Worm (Caenorhabditis elegans) whole organism, L4/young adult: ENCODE results near the gene ccz-1.

Experiments
- W03F9.2 ChIP-seq: fragments of 150-350 bp; optimal IDR thresholded peaks from 2 replicates; lab custom pipeline; 2014; ENCODE audit warnings: missing biosample characterization, missing genetic modification characterization
- dao-5 ChIP-seq: sonication (generic microtip); optimal IDR thresholded peaks from 2 replicates; lab custom pipeline; 2016; ENCODE audit warnings: missing genotype, missing genetic modification characterization, moderate library complexity, missing compliant biosample characterization
- him-1 ChIP-seq: sonication (generic microtip); optimal IDR thresholded peaks from 2 replicates; lab custom pipeline; 2016; ENCODE audit warnings: missing genotype, missing genetic modification reagents, missing genetic modification characterization, missing compliant biosample characterization

- TF ChIP-seq dao-5 (tag; lab: Kevin White, UChicago) (no peak), him-1 (tag; lab: Kevin White, UChicago) (no peak), W03F9.2 (tag; lab: Kevin White, UChicago) (no peak)
Observed at ce11 chrV:13681445-13681844, 2.8 kb downstream of the ccz-1 start.
